Fruit fly (Drosophila melanogaster) whole organism, prepupa: ENCODE data around the gene CG32483.
A peak's percentile ranks its signal among the peaks of the same experiment; 100 is the strongest.

Experiments used
- Blimp-1 ChIP-seq: fragments of 200-800 bp; sonication (Bioruptor generic); optimal IDR thresholded peaks from 3 replicates; lab custom pipeline; 2017; ENCODE audit warnings: missing biosample characterization, missing genetic modification characterization, mild to moderate bottlenecking, moderate library complexity, missing genetic modification reagents
- CG10669 ChIP-seq: fragments of 200-800 bp; sonication (Bioruptor generic); optimal IDR thresholded peaks from 3 replicates; lab custom pipeline; 2018; ENCODE audit warnings: missing biosample characterization, mild to moderate bottlenecking, missing genetic modification characterization, moderate library complexity
- CG11294 ChIP-seq: fragments of 200-800 bp; sonication (Bioruptor generic); IDR thresholded peaks from 2 replicates; pipeline ENCODE4 v1.3.6; 2022; ENCODE audit warnings: missing biosample characterization, missing genetic modification characterization
- CG11902 ChIP-seq: fragments of 200-800 bp; sonication (Bioruptor generic); optimal IDR thresholded peaks from 3 replicates; lab custom pipeline; 2016; ENCODE audit warnings: missing biosample characterization, missing genetic modification characterization
- CG15336 ChIP-seq: fragments of 200-800 bp; sonication (Bioruptor generic); IDR thresholded peaks from 2 replicates; pipeline ENCODE4 v1.3.6; 2022; ENCODE audit warnings: missing biosample characterization, missing genetic modification characterization
- CG1621 ChIP-seq: fragments of 200-800 bp; sonication (Bioruptor generic); optimal IDR thresholded peaks from 3 replicates; lab custom pipeline; 2018; ENCODE audit warnings: missing biosample characterization, mild to moderate bottlenecking, missing genetic modification characterization
- CG16779 ChIP-seq: fragments of 200-800 bp; sonication (Bioruptor generic); optimal IDR thresholded peaks from 3 replicates; lab custom pipeline; 2017; ENCODE audit warnings: missing biosample characterization, mild to moderate bottlenecking, missing genetic modification characterization
- CG3032 ChIP-seq: fragments of 200-800 bp; optimal IDR thresholded peaks from 2 replicates; lab custom pipeline; 2019; ENCODE audit warnings: missing biosample characterization, mild to moderate bottlenecking, missing genetic modification characterization, moderate library complexity
- CG31627 ChIP-seq: fragments of 200-800 bp; sonication (Bioruptor generic); optimal IDR thresholded peaks from 3 replicates; lab custom pipeline; 2016; ENCODE audit warnings: missing biosample characterization, missing genetic modification characterization
- CG32006 ChIP-seq: fragments of 200-800 bp; sonication (Bioruptor generic); optimal IDR thresholded peaks from 3 replicates; lab custom pipeline; 2017; ENCODE audit warnings: missing biosample characterization, mild to moderate bottlenecking, missing genetic modification characterization
- CG34406 ChIP-seq: fragments of 200-800 bp; sonication (Bioruptor generic); optimal IDR thresholded peaks from 3 replicates; lab custom pipeline; 2016; ENCODE audit warnings: missing biosample characterization, missing genetic modification characterization
- CG4318 ChIP-seq: fragments of 200-800 bp; sonication (Bioruptor generic); optimal IDR thresholded peaks from 3 replicates; lab custom pipeline; 2017; ENCODE audit warnings: missing biosample characterization, mild to moderate bottlenecking, missing genetic modification characterization
- CG6163 ChIP-seq: fragments of 200-800 bp; sonication (Bioruptor generic); IDR thresholded peaks from 3 replicates; pipeline ENCODE4 v1.3.6; 2022; ENCODE audit warnings: missing biosample characterization, missing genetic modification characterization
- CG6792 ChIP-seq: fragments of 200-800 bp; sonication (Bioruptor generic); optimal IDR thresholded peaks from 3 replicates; lab custom pipeline; 2016; ENCODE audit warnings: missing biosample characterization, missing genetic modification characterization
- CG6808 ChIP-seq: fragments of 200-800 bp; sonication (Bioruptor generic); optimal IDR thresholded peaks from 3 replicates; lab custom pipeline; 2017; ENCODE audit warnings: missing biosample characterization, missing genetic modification characterization, mild to moderate bottlenecking, moderate library complexity, missing genetic modification reagents
- CG6854 ChIP-seq: fragments of 200-800 bp; sonication (Bioruptor generic); optimal IDR thresholded peaks from 2 replicates; lab custom pipeline; 2017; ENCODE audit warnings: missing biosample characterization, mild to moderate bottlenecking, missing genetic modification characterization
- CG8119 ChIP-seq: fragments of 200-800 bp; sonication (Bioruptor generic); IDR thresholded peaks from 3 replicates; pipeline ENCODE4 v1.3.6; 2022; ENCODE audit warnings: missing biosample characterization, missing genetic modification characterization
- CG8319 ChIP-seq: fragments of 200-800 bp; sonication (Bioruptor generic); optimal IDR thresholded peaks from 3 replicates; lab custom pipeline; 2016; ENCODE audit warnings: missing biosample characterization, missing genetic modification characterization
- Eip75B ChIP-seq: fragments of 200-800 bp; sonication (Bioruptor generic); optimal IDR thresholded peaks from 3 replicates; lab custom pipeline; 2016; ENCODE audit warnings: missing biosample characterization, missing genetic modification characterization
- Eip78C ChIP-seq: fragments of 200-800 bp; sonication (Bioruptor generic); peaks from one replicate; lab custom pipeline; 2016; ENCODE audit warnings: missing biosample characterization, missing genetic modification characterization
- Eip93F ChIP-seq: fragments of 200-800 bp; sonication (Bioruptor generic); optimal IDR thresholded peaks from 2 replicates; lab custom pipeline; 2016; ENCODE audit warnings: missing biosample characterization, mild to moderate bottlenecking, missing genetic modification characterization
- Ets21C ChIP-seq: fragments of 200-800 bp; sonication (Bioruptor generic); optimal IDR thresholded peaks from 3 replicates; lab custom pipeline; 2016; ENCODE audit warnings: missing biosample characterization, missing genetic modification characterization
- Ets96B ChIP-seq: fragments of 200-800 bp; optimal IDR thresholded peaks from 2 replicates; lab custom pipeline; 2019; ENCODE audit warnings: missing biosample characterization, mild to moderate bottlenecking, missing genetic modification characterization, moderate library complexity
- Gug ChIP-seq: fragments of 200-800 bp; sonication (Bioruptor generic); IDR thresholded peaks from 2 replicates; pipeline ENCODE4 v1.3.6; 2022; ENCODE audit warnings: missing biosample characterization, missing genetic modification characterization
- Hr38 ChIP-seq: sonication (Bioruptor generic); optimal IDR thresholded peaks from 2 replicates; lab custom pipeline; 2016; ENCODE audit warnings: missing biosample characterization, missing genetic modification characterization
- Hr4 ChIP-seq: fragments of 200-800 bp; sonication (Bioruptor generic); optimal IDR thresholded peaks from 3 replicates; lab custom pipeline; 2016; ENCODE audit warnings: missing biosample characterization, missing genetic modification characterization
- Met ChIP-seq: fragments of 200-800 bp; sonication (Bioruptor generic); optimal IDR thresholded peaks from 3 replicates; lab custom pipeline; 2016; ENCODE audit warnings: missing biosample characterization, missing genetic modification characterization
- OdsH ChIP-seq: fragments of 200-800 bp; sonication (Bioruptor generic); optimal IDR thresholded peaks from 3 replicates; lab custom pipeline; 2016; ENCODE audit warnings: missing biosample characterization, missing genetic modification characterization
- Smox ChIP-seq: fragments of 200-800 bp; sonication (Bioruptor generic); optimal IDR thresholded peaks from 3 replicates; lab custom pipeline; 2016; ENCODE audit warnings: missing biosample characterization, missing genetic modification characterization
- Sox102F ChIP-seq: fragments of 200-800 bp; sonication (Bioruptor generic); optimal IDR thresholded peaks from 2 replicates; lab custom pipeline; 2016; ENCODE audit warnings: missing biosample characterization, mild to moderate bottlenecking, missing genetic modification characterization
- Sox14 ChIP-seq: fragments of 200-800 bp; sonication (Bioruptor generic); optimal IDR thresholded peaks from 3 replicates; lab custom pipeline; 2016; ENCODE audit warnings: missing biosample characterization, missing genetic modification characterization
- Sox15 ChIP-seq: fragments of 200-800 bp; sonication (Bioruptor generic); optimal IDR thresholded peaks from 3 replicates; lab custom pipeline; 2016; ENCODE audit warnings: missing biosample characterization, missing genetic modification characterization
- acj6 ChIP-seq: fragments of 200-800 bp; sonication (Bioruptor generic); optimal IDR thresholded peaks from 3 replicates; lab custom pipeline; 2016; ENCODE audit warnings: missing biosample characterization, missing genetic modification characterization
- cyc ChIP-seq: fragments of 200-800 bp; sonication (Bioruptor generic); optimal IDR thresholded peaks from 3 replicates; lab custom pipeline; 2016; ENCODE audit warnings: missing biosample characterization, missing genetic modification characterization
- dac ChIP-seq: fragments of 200-800 bp; sonication (Bioruptor generic); optimal IDR thresholded peaks from 2 replicates; lab custom pipeline; 2017; ENCODE audit warnings: missing biosample characterization, mild to moderate bottlenecking, missing genetic modification characterization
- dsx ChIP-seq: fragments of 200-800 bp; optimal IDR thresholded peaks from 3 replicates; lab custom pipeline; 2019; ENCODE audit warnings: missing biosample characterization, mild to moderate bottlenecking, missing genetic modification characterization, moderate library complexity; ENCODE audit not compliant: poor library complexity, severe bottlenecking
- eg ChIP-seq: fragments of 200-800 bp; sonication (Bioruptor generic); IDR thresholded peaks from 3 replicates; pipeline ENCODE4 v1.3.6; 2022; ENCODE audit warnings: missing biosample characterization, missing genetic modification characterization
- fd59A ChIP-seq: fragments of 200-800 bp; sonication (Bioruptor generic); optimal IDR thresholded peaks from 2 replicates; lab custom pipeline; 2017; ENCODE audit warnings: missing biosample characterization, mild to moderate bottlenecking, missing genetic modification characterization, missing genetic modification reagents
- fd85E ChIP-seq: fragments of 200-800 bp; sonication (Bioruptor generic); optimal IDR thresholded peaks from 3 replicates; lab custom pipeline; 2016; ENCODE audit warnings: missing biosample characterization, missing genetic modification characterization
- fkh ChIP-seq: fragments of 200-800 bp; sonication (Bioruptor generic); optimal IDR thresholded peaks from 3 replicates; lab custom pipeline; 2017; ENCODE audit warnings: missing biosample characterization, mild to moderate bottlenecking, missing genetic modification characterization, moderate library complexity
- lz ChIP-seq: fragments of 200-800 bp; sonication (Bioruptor generic); optimal IDR thresholded peaks from 3 replicates; lab custom pipeline; 2016; ENCODE audit warnings: missing biosample characterization, missing genetic modification characterization
- net ChIP-seq: fragments of 200-800 bp; sonication (Bioruptor generic); optimal IDR thresholded peaks from 3 replicates; lab custom pipeline; 2016; ENCODE audit warnings: missing biosample characterization, missing genetic modification characterization
- salr ChIP-seq, 2 experiments: fragments of 200-800 bp; sonication (Bioruptor generic); optimal IDR thresholded peaks; 3 replicates each; lab custom pipeline; 2016 to 2018; ENCODE audit warnings: missing biosample characterization in 2 of 2, missing genetic modification characterization in 2 of 2, mild to moderate bottlenecking in 1 of 2
- spab ChIP-seq: fragments of 200-800 bp; sonication (Bioruptor generic); optimal IDR thresholded peaks from 2 replicates; lab custom pipeline; 2017; ENCODE audit warnings: missing biosample characterization, mild to moderate bottlenecking, missing genetic modification characterization, missing genetic modification reagents
- svp ChIP-seq: fragments of 200-800 bp; sonication (Bioruptor generic); peaks from one replicate; lab custom pipeline; 2016; ENCODE audit warnings: missing biosample characterization, missing genetic modification characterization
- topi ChIP-seq: fragments of 200-800 bp; sonication (Bioruptor generic); optimal IDR thresholded peaks from 3 replicates; lab custom pipeline; 2016; ENCODE audit warnings: missing biosample characterization, missing genetic modification characterization
- vri ChIP-seq: fragments of 200-800 bp; sonication (Bioruptor generic); optimal IDR thresholded peaks from 3 replicates; lab custom pipeline; 2016; ENCODE audit warnings: missing biosample characterization, mild to moderate bottlenecking, missing genetic modification characterization

CG32483 gene

dm6 chr3L:700160-700917, 10.5 kb upstream of the CG32483 start (continued):
- TF ChIP-seq CG10669 (GFP tag; lab: Kevin White, UChicago) (peak; percentile 24), CG15336 (GFP tag; lab: Robert Waterston, UW) (peak; percentile 74)

DNA sequence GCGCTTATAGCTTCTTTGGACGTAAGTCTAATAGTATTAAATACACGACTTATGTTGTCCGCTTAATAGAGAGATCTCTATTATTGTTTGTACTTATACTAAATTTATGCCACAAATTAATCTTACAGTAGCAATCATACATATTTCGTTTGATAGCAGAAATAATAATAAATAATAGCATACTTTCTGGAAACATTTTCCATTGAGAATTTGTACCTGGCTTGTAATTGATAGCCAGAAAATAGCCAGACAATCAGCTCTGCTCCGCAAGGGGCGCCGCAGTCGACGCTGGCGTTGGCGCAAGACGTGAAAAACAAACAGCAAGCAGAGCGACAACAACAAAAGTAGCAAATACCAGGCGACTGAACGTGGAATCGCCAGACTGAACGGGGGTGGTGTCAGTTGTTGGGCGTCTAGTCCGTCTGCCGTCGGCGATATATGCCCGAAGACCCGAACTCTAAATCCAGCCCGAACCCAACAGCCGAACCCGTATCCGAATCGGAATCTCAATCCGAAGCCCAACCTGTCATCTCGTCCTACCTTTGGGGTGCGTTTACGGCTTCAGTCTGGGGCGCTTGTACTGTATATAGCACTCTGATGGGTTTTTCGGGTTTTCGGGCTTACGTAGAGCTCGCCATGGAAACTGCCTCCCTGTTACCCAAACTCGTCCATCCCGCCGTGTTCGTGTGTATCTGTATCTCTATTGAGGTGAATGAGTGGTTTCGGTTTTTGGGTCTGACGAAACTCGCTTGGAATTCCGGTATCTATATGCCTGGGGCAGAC, 9.7 kb upstream of the CG32483 start:
- TF ChIP-seq fkh (peak; percentile 80), CG31627 (GFP tag; lab: Kevin White, UChicago) (peak; percentile 56), svp (GFP tag; lab: Kevin White, UChicago) (peak; percentile 30), CG11294 (GFP tag; lab: Robert Waterston, UW) (no peak), Gug (GFP tag; lab: Robert Waterston, UW) (no peak), dac (GFP tag; lab: Kevin White, UChicago) (peak; percentile 31), CG6808 (GFP tag; lab: Kevin White, UChicago) (peak; percentile 44), spab (GFP tag; lab: Kevin White, UChicago) (peak; percentile 68), fd59A (GFP tag; lab: Kevin White, UChicago) (peak; percentile 41), topi (peak; percentile 46), CG4318 (GFP tag; lab: Kevin White, UChicago) (peak; percentile 47), Ets96B (tag; lab: Kevin White, UChicago) (peak; percentile 67), Eip78C (GFP tag; lab: Kevin White, UChicago) (peak; percentile 80), CG10669 (GFP tag; lab: Kevin White, UChicago) (peak; percentile 55), OdsH (peak; percentile 68), CG6163 (GFP tag; lab: Robert Waterston, UW) (peak; percentile 16; the same call in 1 of the 3 replicates), CG1621 (tag; lab: Kevin White, UChicago) (peak; percentile 36), CG34406 (no peak), fd85E (GFP tag; lab: Kevin White, UChicago) (no peak), salr (GFP tag; optimal IDR thresholded peaks at IDR 0.05; lab: Kevin White, UChicago) (peak; percentile 5 to 29), CG3032 (tag; lab: Kevin White, UChicago) (peak; percentile 53), Eip93F (no peak), CG16779 (no peak), cyc (GFP tag; lab: Kevin White, UChicago) (peak; percentile 26), CG8319 (no peak), CG32006 (GFP tag; lab: Kevin White, UChicago) (peak; percentile 77), eg (GFP tag; lab: Robert Waterston, UW) (0 out of 3 replicates have a peak, but pooled peaks have one; percentile 6), vri (GFP tag; lab: Kevin White, UChicago) (peak; percentile 11), CG11902 (GFP tag; lab: Kevin White, UChicago) (no peak), lz (GFP tag; lab: Kevin White, UChicago) (peak; percentile 49), Hr38 (GFP tag; lab: Kevin White, UChicago) (no peak), Blimp-1 (GFP tag; lab: Kevin White, UChicago) (no peak), CG6792 (no peak), Smox (peak; percentile 47), net (GFP tag; lab: Kevin White, UChicago) (no peak), Sox14 (peak; percentile 57), acj6 (GFP tag; lab: Kevin White, UChicago) (peak; percentile 42), Hr4 (GFP tag; lab: Kevin White, UChicago) (peak; percentile 43), CG6854 (GFP tag; lab: Kevin White, UChicago) (no peak), Eip75B (peak; percentile 66), CG8119 (GFP tag; lab: Robert Waterston, UW) (peak; percentile 20; the same call in 1 of the 3 replicates), Sox15 (no peak), Met (GFP tag; lab: Kevin White, UChicago) (peak; percentile 54), dsx (GFP tag; lab: Kevin White, UChicago) (no peak), Sox102F (GFP tag; lab: Kevin White, UChicago) (peak; percentile 42), Ets21C (GFP tag; lab: Kevin White, UChicago) (no peak)
